Comparison of ENCODE assay signal across 1 fruit fly cellular context in the genomic region with DNA sequence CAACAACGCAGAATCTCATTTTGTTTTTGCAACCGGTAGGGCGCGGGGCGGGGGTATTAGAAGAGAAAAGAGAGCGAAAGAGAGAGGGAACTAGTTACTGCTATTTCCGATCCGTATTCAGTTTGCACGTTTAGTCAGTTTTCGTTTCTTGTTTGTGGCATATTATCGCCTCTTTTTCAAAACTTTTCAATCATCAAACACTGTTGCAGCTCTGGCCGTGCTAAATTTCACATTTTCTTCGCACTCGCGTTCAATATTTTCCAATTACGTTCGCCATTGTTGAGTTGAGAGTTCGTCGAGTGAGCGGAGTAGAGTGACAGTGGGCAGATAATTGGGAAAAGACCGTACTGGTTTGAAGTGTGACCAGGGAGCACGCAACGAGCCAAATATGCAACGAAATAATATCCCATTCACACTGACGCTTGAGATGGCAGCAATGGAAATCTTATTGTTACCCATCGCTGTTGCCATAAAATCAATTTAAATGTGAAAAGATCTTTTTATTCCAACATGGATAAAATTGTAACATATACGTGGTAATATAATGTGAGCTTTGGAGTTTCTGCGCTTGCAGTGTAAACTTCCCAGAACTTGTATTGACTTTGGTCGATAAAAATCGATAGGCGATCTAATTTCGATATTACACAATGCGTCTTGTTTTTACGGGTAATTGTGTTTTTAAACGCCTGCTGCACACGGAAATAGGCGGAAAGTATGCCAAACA.
TF ChIP-seq lines count a peak whose summit lies in the region.

Ire1 (minus strand) TSS at position 296 of the 724 bp plus-strand sequence.
Mrm2 (plus strand) TSS at position 615 of the 724 bp plus-strand sequence.

TF ChIP-seq in whole organism, embryonic, 481 proteins besides CTCF, POLR2A, EP300 and RAD21 (continued from another document and continues in another):
- peak; percentile 49; the same call in 1 of the 2 replicates for TF ChIP-seq wdn (GFP tag; IDR thresholded peaks at IDR 0.05; lab: Robert Waterston, UW)
- 0 out of 3 replicates have a peak, but pooled peaks have one; percentile 3 for TF ChIP-seq sr (GFP tag; IDR thresholded peaks at IDR 0.05; lab: Robert Waterston, UW)
- no peak for TF ChIP-seq hth (optimal IDR thresholded peaks at IDR 0.05; lab: Kevin White, UChicago)
- TF ChIP-seq psq (GFP tag; optimal IDR thresholded peaks at IDR 0.05; lab: Kevin White, UChicago): peak; percentile 53
- peak; percentile 63 for TF ChIP-seq CG6272 (GFP tag; IDR thresholded peaks at IDR 0.05; lab: Robert Waterston, UW)
- TF ChIP-seq Ada2b (GFP tag; IDR thresholded peaks at IDR 0.05; lab: Robert Waterston, UW): peak; percentile 75
- TF ChIP-seq twi (tag; optimal IDR thresholded peaks at IDR 0.05; lab: Kevin White, UChicago): peak; percentile 71
- TF ChIP-seq p53 (GFP tag; optimal IDR thresholded peaks at IDR 0.05; lab: Kevin White, UChicago): peak; percentile 83
- TF ChIP-seq CG11398 (GFP tag; optimal IDR thresholded peaks at IDR 0.05; lab: Kevin White, UChicago): peak; percentile 69
- peak; percentile 89 for TF ChIP-seq BEAF-32 (GFP tag; optimal IDR thresholded peaks at IDR 0.05; lab: Kevin White, UChicago)
- peak; percentile 80 for TF ChIP-seq H2.0 (GFP tag; IDR thresholded peaks at IDR 0.05; lab: Robert Waterston, UW)
- no peak for TF ChIP-seq cg (GFP tag; optimal IDR thresholded peaks at IDR 0.05; lab: Kevin White, UChicago)
- TF ChIP-seq kni (GFP tag; optimal IDR thresholded peaks at IDR 0.05; lab: Kevin White, UChicago): peak; percentile 67
- peak; percentile 81 for TF ChIP-seq CG1647 (GFP tag; optimal IDR thresholded peaks at IDR 0.05; lab: Kevin White, UChicago)
- TF ChIP-seq Lpt (GFP tag; optimal IDR thresholded peaks at IDR 0.05; lab: Kevin White, UChicago): no peak
- TF ChIP-seq Hand (GFP tag; optimal IDR thresholded peaks at IDR 0.05; lab: Kevin White, UChicago): no peak
- TF ChIP-seq Mrtf (GFP tag; IDR thresholded peaks at IDR 0.05; lab: Robert Waterston, UW): peak; percentile 80
- peak; percentile 99 for TF ChIP-seq Ets65A (GFP tag; lab: Kevin White, UChicago)
- TF ChIP-seq CG11695 (GFP tag; IDR thresholded peaks at IDR 0.05; lab: Robert Waterston, UW): no peak
- TF ChIP-seq unpg (GFP tag; optimal IDR thresholded peaks at IDR 0.05; lab: Kevin White, UChicago): peak; percentile 80
- TF ChIP-seq pum (GFP tag; optimal IDR thresholded peaks at IDR 0.05; lab: Kevin White, UChicago): peak; percentile 91
- TF ChIP-seq CG15479 (GFP tag; optimal IDR thresholded peaks at IDR 0.05; lab: Kevin White, UChicago): peak; percentile 9
- peak; percentile 52 for TF ChIP-seq E2f2 (GFP tag; IDR thresholded peaks at IDR 0.05; lab: Robert Waterston, UW)
- peak; percentile 1 for TF ChIP-seq pfk (GFP tag; optimal IDR thresholded peaks at IDR 0.05; lab: Kevin White, UChicago)
- TF ChIP-seq CG14050 (GFP tag; IDR thresholded peaks at IDR 0.05; lab: Robert Waterston, UW): peak; percentile 59; the same call in 1 of the 3 replicates
- peak; percentile 64 for TF ChIP-seq CG18619 (GFP tag; optimal IDR thresholded peaks at IDR 0.05; lab: Kevin White, UChicago)
- peak; percentile 64 for TF ChIP-seq NC2α (GFP tag; optimal IDR thresholded peaks at IDR 0.05; lab: Kevin White, UChicago)
- no peak for TF ChIP-seq CG5180 (GFP tag; optimal IDR thresholded peaks at IDR 0.05; lab: Kevin White, UChicago)
- peak; percentile 90 for TF ChIP-seq Hsf (GFP tag; optimal IDR thresholded peaks at IDR 0.05; lab: Kevin White, UChicago)
- no peak for TF ChIP-seq Neu2 (GFP tag; optimal IDR thresholded peaks at IDR 0.05; lab: Kevin White, UChicago; ENCODE audit: borderline replicate concordance)
- TF ChIP-seq Nf-YB (GFP tag; optimal IDR thresholded peaks at IDR 0.05; lab: Kevin White, UChicago): peak; percentile 55
- peak; percentile 53 for TF ChIP-seq grn (GFP tag; optimal IDR thresholded peaks at IDR 0.05; lab: Kevin White, UChicago)
- TF ChIP-seq pan (optimal IDR thresholded peaks at IDR 0.05; lab: Kevin White, UChicago): no peak
- peak in 1 of 2 experiments; percentile 78 for TF ChIP-seq pan (GFP tag; optimal IDR thresholded peaks at IDR 0.05 in 1 of 2, IDR thresholded peaks at IDR 0.05 in 1 of 2)
- no peak for TF ChIP-seq D (optimal IDR thresholded peaks at IDR 0.05; lab: Kevin White, UChicago)
- TF ChIP-seq D (GFP tag; optimal IDR thresholded peaks at IDR 0.05; lab: Kevin White, UChicago): peak; percentile 53
- TF ChIP-seq vvl (GFP tag; IDR thresholded peaks at IDR 0.05; lab: Robert Waterston, UW): peak; percentile 89
- no peak for TF ChIP-seq CG1529 (GFP tag; optimal IDR thresholded peaks at IDR 0.05; lab: Kevin White, UChicago)
- peak; percentile 53 for TF ChIP-seq CG8359 (GFP tag; optimal IDR thresholded peaks at IDR 0.05; lab: Kevin White, UChicago; ENCODE audit: borderline replicate concordance)
- peak; percentile 80 for TF ChIP-seq CG16815 (GFP tag; optimal IDR thresholded peaks at IDR 0.05; lab: Kevin White, UChicago)
- peak; percentile 72 for TF ChIP-seq fd3F (GFP tag; optimal IDR thresholded peaks at IDR 0.05; lab: Kevin White, UChicago)
- TF ChIP-seq Deaf1 (tag; optimal IDR thresholded peaks at IDR 0.05; lab: Kevin White, UChicago): peak; percentile 29
- TF ChIP-seq HLH54F (GFP tag; optimal IDR thresholded peaks at IDR 0.05; lab: Kevin White, UChicago): peak; percentile 92
- TF ChIP-seq exex (tag; optimal IDR thresholded peaks at IDR 0.05; lab: Kevin White, UChicago): peak; percentile 46
- TF ChIP-seq CG32532 (GFP tag; IDR thresholded peaks at IDR 0.05; lab: Robert Waterston, UW): peak; percentile 84
- TF ChIP-seq prd (optimal IDR thresholded peaks at IDR 0.05; lab: Kevin White, UChicago): no peak
- peak; percentile 88 for TF ChIP-seq prd (GFP tag; IDR thresholded peaks at IDR 0.05; lab: Robert Waterston, UW)
- TF ChIP-seq CG7786 (GFP tag; optimal IDR thresholded peaks at IDR 0.05; lab: Kevin White, UChicago): peak; percentile 86
- TF ChIP-seq CG1603 (tag; optimal IDR thresholded peaks at IDR 0.05; lab: Kevin White, UChicago): peak; percentile 94
- peak; percentile 79 for TF ChIP-seq unc-4 (GFP tag; IDR thresholded peaks at IDR 0.05; lab: Robert Waterston, UW; ENCODE audit: partially characterized antibody)
- TF ChIP-seq CG33213 (GFP tag; optimal IDR thresholded peaks at IDR 0.05; lab: Kevin White, UChicago): peak; percentile 87
- peak; percentile 75 for TF ChIP-seq lab (GFP tag; optimal IDR thresholded peaks at IDR 0.05; lab: Kevin White, UChicago)
- peak; percentile 76 for TF ChIP-seq CG8765 (GFP tag; IDR thresholded peaks at IDR 0.05; lab: Robert Waterston, UW)
- no peak for TF ChIP-seq CG8478 (optimal IDR thresholded peaks at IDR 0.05; lab: Kevin White, UChicago)
- TF ChIP-seq CG6854 (GFP tag; optimal IDR thresholded peaks at IDR 0.05; lab: Kevin White, UChicago): no peak
- TF ChIP-seq Bteb2 (GFP tag; optimal IDR thresholded peaks at IDR 0.05; lab: Kevin White, UChicago): peak; percentile 86
- peak; percentile 77; the same call in 1 of the 2 replicates for TF ChIP-seq ranshi (GFP tag; IDR thresholded peaks at IDR 0.05; lab: Robert Waterston, UW)
- TF ChIP-seq gce (GFP tag; IDR thresholded peaks at IDR 0.05; lab: Robert Waterston, UW): 0 out of 3 replicates have a peak, but pooled peaks have one; percentile 55
- TF ChIP-seq CG18599 (GFP tag; optimal IDR thresholded peaks at IDR 0.05; lab: Kevin White, UChicago): peak; percentile 64
- peak; percentile 51 for TF ChIP-seq CG12299 (tag; optimal IDR thresholded peaks at IDR 0.05; lab: Kevin White, UChicago)
- TF ChIP-seq NK7.1 (GFP tag; optimal IDR thresholded peaks at IDR 0.05; lab: Kevin White, UChicago): peak; percentile 62
- TF ChIP-seq nerfin-2 (GFP tag; IDR thresholded peaks at IDR 0.05; lab: Robert Waterston, UW; ENCODE audit: partially characterized antibody): peak; percentile 48
- peak; percentile 80 for TF ChIP-seq Dek (tag; optimal IDR thresholded peaks at IDR 0.05; lab: Kevin White, UChicago)
- peak; percentile 67 for TF ChIP-seq CG16863 (GFP tag; optimal IDR thresholded peaks at IDR 0.05; lab: Kevin White, UChicago)
- peak; percentile 71 for TF ChIP-seq Nf-YC (tag; optimal IDR thresholded peaks at IDR 0.05; lab: Kevin White, UChicago)
- TF ChIP-seq Gug (GFP tag; IDR thresholded peaks at IDR 0.05; lab: Robert Waterston, UW): peak; percentile 88
- no peak for TF ChIP-seq ro (GFP tag; IDR thresholded peaks at IDR 0.05; lab: Robert Waterston, UW)
- peak; percentile 61 for TF ChIP-seq CG8089 (GFP tag; optimal IDR thresholded peaks at IDR 0.05; lab: Kevin White, UChicago)
- no peak for TF ChIP-seq CG7987 (GFP tag; optimal IDR thresholded peaks at IDR 0.05; lab: Kevin White, UChicago)
- no peak for TF ChIP-seq cad (GFP tag; optimal IDR thresholded peaks at IDR 0.05; lab: Kevin White, UChicago)
- TF ChIP-seq CG4820 (GFP tag; optimal IDR thresholded peaks at IDR 0.05; lab: Kevin White, UChicago): peak; percentile 83
- no peak for TF ChIP-seq pita (GFP tag; optimal IDR thresholded peaks at IDR 0.05; lab: Kevin White, UChicago)
- peak; percentile 89 for TF ChIP-seq Lhr (GFP tag; optimal IDR thresholded peaks at IDR 0.05; lab: Kevin White, UChicago)
- TF ChIP-seq gfzf (GFP tag; optimal IDR thresholded peaks at IDR 0.05; lab: Kevin White, UChicago): peak; percentile 98
- TF ChIP-seq CG13424 (tag; optimal IDR thresholded peaks at IDR 0.05; lab: Kevin White, UChicago): peak; percentile 82
- peak; percentile 63 for TF ChIP-seq Oli (tag; optimal IDR thresholded peaks at IDR 0.05; lab: Kevin White, UChicago)
- no peak for TF ChIP-seq trh (GFP tag; optimal IDR thresholded peaks at IDR 0.05; lab: Kevin White, UChicago)
- TF ChIP-seq CG11723 (GFP tag; optimal IDR thresholded peaks at IDR 0.05; lab: Kevin White, UChicago): peak; percentile 47
- peak; percentile 90 for TF ChIP-seq pho (GFP tag; optimal IDR thresholded peaks at IDR 0.05; lab: Kevin White, UChicago)
- TF ChIP-seq B-H2 (GFP tag; optimal IDR thresholded peaks at IDR 0.05; lab: Kevin White, UChicago): peak; percentile 58
- TF ChIP-seq CG13624 (GFP tag; optimal IDR thresholded peaks at IDR 0.05; lab: Kevin White, UChicago): peak; percentile 93
- TF ChIP-seq MTF-1 (GFP tag; optimal IDR thresholded peaks at IDR 0.05; lab: Kevin White, UChicago; ENCODE audit: borderline replicate concordance): no peak
- TF ChIP-seq hbn (GFP tag; IDR thresholded peaks at IDR 0.05; lab: Robert Waterston, UW; ENCODE audit: partially characterized antibody): peak; percentile 53; the same call in 1 of the 2 replicates
- TF ChIP-seq GATAe (GFP tag; conservative IDR thresholded peaks at IDR 0.05; lab: Robert Waterston, UW): peak; percentile 39; the same call in 1 of the 2 replicates
- TF ChIP-seq Ets97D (GFP tag; optimal IDR thresholded peaks at IDR 0.05; lab: Kevin White, UChicago): peak; percentile 91
- TF ChIP-seq Sin3A (optimal IDR thresholded peaks at IDR 0.05; lab: Kevin White, UChicago): peak; percentile 97
- peak; percentile 86 for TF ChIP-seq Camta (GFP tag; optimal IDR thresholded peaks at IDR 0.05; lab: Kevin White, UChicago)
- TF ChIP-seq CG17568 (GFP tag; optimal IDR thresholded peaks at IDR 0.05; lab: Kevin White, UChicago): no peak
- TF ChIP-seq onecut (GFP tag; IDR thresholded peaks at IDR 0.05; lab: Robert Waterston, UW): peak; percentile 70
- peak; percentile 79 for TF ChIP-seq CG12744 (GFP tag; optimal IDR thresholded peaks at IDR 0.05; lab: Kevin White, UChicago)
- peak; percentile 77 for TF ChIP-seq CG32772 (GFP tag; IDR thresholded peaks at IDR 0.05; lab: Robert Waterston, UW)
- TF ChIP-seq gsb (GFP tag; IDR thresholded peaks at IDR 0.05; lab: Robert Waterston, UW): peak; percentile 64; the same call in 1 of the 2 replicates
- no peak for TF ChIP-seq lov (optimal IDR thresholded peaks at IDR 0.05; lab: Kevin White, UChicago)
- peak; percentile 74; the same call in 1 of the 3 replicates for TF ChIP-seq lov (GFP tag; IDR thresholded peaks at IDR 0.05; lab: Robert Waterston, UW)
- TF ChIP-seq bsh (GFP tag; optimal IDR thresholded peaks at IDR 0.05; lab: Kevin White, UChicago): peak; percentile 20 to 78
- peak; percentile 53 for TF ChIP-seq CG10462 (GFP tag; optimal IDR thresholded peaks at IDR 0.05; lab: Kevin White, UChicago)
- peak; percentile 90 for TF ChIP-seq dm (GFP tag; optimal IDR thresholded peaks at IDR 0.05; lab: Kevin White, UChicago)
- peak; percentile 100 for TF ChIP-seq ssp (GFP tag; IDR thresholded peaks at IDR 0.05; lab: Robert Waterston, UW)
- TF ChIP-seq sima (GFP tag; optimal IDR thresholded peaks at IDR 0.05; lab: Kevin White, UChicago): no peak
- no peak for TF ChIP-seq eve (GFP tag; optimal IDR thresholded peaks at IDR 0.05; lab: Kevin White, UChicago)
- TF ChIP-seq kay (GFP tag; optimal IDR thresholded peaks at IDR 0.05; lab: Kevin White, UChicago): peak; percentile 60
- TF ChIP-seq sc (optimal IDR thresholded peaks at IDR 0.05; lab: Kevin White, UChicago): no peak
- TF ChIP-seq sc (GFP tag; optimal IDR thresholded peaks at IDR 0.05; lab: Kevin White, UChicago): no peak
- peak; percentile 89 for TF ChIP-seq zfh2 (GFP tag; optimal IDR thresholded peaks at IDR 0.05; lab: Kevin White, UChicago)
- TF ChIP-seq Gsc (GFP tag; IDR thresholded peaks at IDR 0.05; lab: Robert Waterston, UW): peak; percentile 58; the same call in 1 of the 2 replicates
- TF ChIP-seq CG4282 (GFP tag; optimal IDR thresholded peaks at IDR 0.05; lab: Kevin White, UChicago): peak; percentile 77
- peak; percentile 71 for TF ChIP-seq CG12236 (GFP tag; optimal IDR thresholded peaks at IDR 0.05; lab: Kevin White, UChicago)
- TF ChIP-seq her (GFP tag; optimal IDR thresholded peaks at IDR 0.05; lab: Kevin White, UChicago): peak; percentile 81
- no peak for TF ChIP-seq usp (GFP tag; optimal IDR thresholded peaks at IDR 0.05; lab: Kevin White, UChicago)
- peak; percentile 56 for TF ChIP-seq Six4 (GFP tag; optimal IDR thresholded peaks at IDR 0.05; lab: Kevin White, UChicago)
- TF ChIP-seq CG13287 (GFP tag; IDR thresholded peaks at IDR 0.05; lab: Robert Waterston, UW; ENCODE audit: partially characterized antibody): peak; percentile 83
- no peak for TF ChIP-seq aop (GFP tag; IDR thresholded peaks at IDR 0.05; lab: Robert Waterston, UW)
- peak; percentile 63 for TF ChIP-seq Max (GFP tag; optimal IDR thresholded peaks at IDR 0.05; lab: Kevin White, UChicago)
- TF ChIP-seq CG7271 (tag; optimal IDR thresholded peaks at IDR 0.05; lab: Kevin White, UChicago): peak; percentile 33
- peak in 1 of 3 experiments; percentile 58 for TF ChIP-seq Stat92E (GFP tag; optimal IDR thresholded peaks at IDR 0.05; lab: Kevin White, UChicago)
- peak; percentile 49 for TF ChIP-seq tio (GFP tag; optimal IDR thresholded peaks at IDR 0.05; lab: Kevin White, UChicago)
- TF ChIP-seq br (optimal IDR thresholded peaks at IDR 0.05; lab: Kevin White, UChicago): no peak
- TF ChIP-seq CG4707 (GFP tag; optimal IDR thresholded peaks at IDR 0.05; lab: Kevin White, UChicago): peak; percentile 84
- TF ChIP-seq CG17361 (GFP tag; IDR thresholded peaks at IDR 0.05; lab: Robert Waterston, UW): peak; percentile 88
- peak; percentile 92 for TF ChIP-seq stwl (tag; optimal IDR thresholded peaks at IDR 0.05; lab: Kevin White, UChicago)
